Fruit fly (Drosophila melanogaster): Measurements from ENCODE around the gene CG42591.

dm6 chr3L:8029194-8029747 lies 40.5 kb downstream of the CG42591 start:
- no peak for TF ChIP-seq bab1 (GFP tag; optimal IDR thresholded peaks at IDR 0.05)
- TF ChIP-seq Mnt (GFP tag; optimal IDR thresholded peaks at IDR 0.05), result no peak
- TF ChIP-seq Hr96 (GFP tag; optimal IDR thresholded peaks at IDR 0.05), result no peak
- no peak for TF ChIP-seq CG7101 (tag; optimal IDR thresholded peaks at IDR 0.05)
- no peak for TF ChIP-seq CG14711 (tag; optimal IDR thresholded peaks at IDR 0.05)
- no peak for TF ChIP-seq Clk (GFP tag; optimal IDR thresholded peaks at IDR 0.05)
- no peak for TF ChIP-seq pad (GFP tag; optimal IDR thresholded peaks at IDR 0.05)
- TF ChIP-seq kay (GFP tag; ENCODE audit: borderline replicate concordance), result no peak
- TF ChIP-seq Crg-1 (GFP tag; optimal IDR thresholded peaks at IDR 0.05), result no peak
- no peak for TF ChIP-seq CG33017 (tag; optimal IDR thresholded peaks at IDR 0.05)
- no peak for TF ChIP-seq CG5204 (GFP tag; optimal IDR thresholded peaks at IDR 0.05)
- TF ChIP-seq CG11617 (GFP tag; optimal IDR thresholded peaks at IDR 0.05), result no peak

Data from whole organism, adult.